Worm (Caenorhabditis elegans): ENCODE data around the gene fip-4.

fip-4 gene

ce11 chrV:8631277-8631765 lies 20.3 kb upstream of the fip-4 start, which contains the start of gene atg-18 (continued):
- no peak for TF ChIP-seq Y53G8AR.9 (GFP tag; conservative IDR thresholded peaks at IDR 0.05)
- peak; percentile 41; the same call in 1 of the 2 replicates for TF ChIP-seq Y56A3A.18 (GFP tag; IDR thresholded peaks at IDR 0.05)
- TF ChIP-seq nfya-1 (tag; optimal IDR thresholded peaks at IDR 0.05; ENCODE audit: borderline replicate concordance, insufficient read depth): no peak
- TF ChIP-seq nhr-179 (tag; optimal IDR thresholded peaks at IDR 0.05): no peak
- TF ChIP-seq ceh-79 (tag; optimal IDR thresholded peaks at IDR 0.05): no peak
- no peak for TF ChIP-seq zim-3 (tag; optimal IDR thresholded peaks at IDR 0.05)
- TF ChIP-seq attf-5 (GFP tag; optimal IDR thresholded peaks at IDR 0.05): peak; percentile 49
- TF ChIP-seq ekl-4 (GFP tag; IDR thresholded peaks at IDR 0.05): no peak
- no peak for TF ChIP-seq rec-8 (tag; optimal IDR thresholded peaks at IDR 0.05)
- no peak for TF ChIP-seq mxl-1 (tag; optimal IDR thresholded peaks at IDR 0.05)
- TF ChIP-seq rcor-1 (GFP tag; IDR thresholded peaks at IDR 0.05): no peak; the same call in 1 of the 2 replicates
- TF ChIP-seq C17E4.6 (GFP tag; IDR thresholded peaks at IDR 0.05): no peak
- TF ChIP-seq bed-2 (GFP tag; IDR thresholded peaks at IDR 0.05): no peak
- TF ChIP-seq hmg-1.2 (GFP tag; IDR thresholded peaks at IDR 0.05): peak; percentile 31; the same call in 1 of the 2 replicates
- no peak for TF ChIP-seq athp-1 (tag; optimal IDR thresholded peaks at IDR 0.05)
- TF ChIP-seq let-607 (tag; optimal IDR thresholded peaks at IDR 0.05): no peak
- 0 out of 2 replicates have a peak, but pooled peaks have one; percentile 15 for TF ChIP-seq cebp-1 (GFP tag; IDR thresholded peaks at IDR 0.05)
- TF ChIP-seq cebp-1 (tag; optimal IDR thresholded peaks at IDR 0.05): no peak
- TF ChIP-seq madf-10 (tag; optimal IDR thresholded peaks at IDR 0.05): peak; percentile 78
- no peak for TF ChIP-seq T26A5.8 (tag; optimal IDR thresholded peaks at IDR 0.05)
- no peak for TF ChIP-seq madf-8 (GFP tag; conservative IDR thresholded peaks at IDR 0.05)
- TF ChIP-seq K12H6.12 (tag; optimal IDR thresholded peaks at IDR 0.05): peak; percentile 56
- TF ChIP-seq nfya-2 (GFP tag; IDR thresholded peaks at IDR 0.05): no peak
- TF ChIP-seq B0261.1 (tag; optimal IDR thresholded peaks at IDR 0.05): no peak
- peak; percentile 11 for TF ChIP-seq ZK185.1 (tag; optimal IDR thresholded peaks at IDR 0.05; ENCODE audit: poor library complexity, severe bottlenecking)
- TF ChIP-seq F55B11.4 (tag; optimal IDR thresholded peaks at IDR 0.05; ENCODE audit: borderline replicate concordance, insufficient read depth): no peak

- peak; percentile 41; the same call in 1 of the 2 replicates for TF ChIP-seq Y53G8AR.9 (GFP tag; conservative IDR thresholded peaks at IDR 0.05)
- TF ChIP-seq F10E7.11 (tag; optimal IDR thresholded peaks at IDR 0.05): no peak
- TF ChIP-seq mel-28 (tag; optimal IDR thresholded peaks at IDR 0.05; ENCODE audit: borderline replicate concordance): no peak
- no peak for TF ChIP-seq madf-6 (GFP tag; IDR thresholded peaks at IDR 0.05)
- no peak for TF ChIP-seq lsl-1 (GFP tag; optimal IDR thresholded peaks at IDR 0.05)
- TF ChIP-seq sdz-38 (tag; optimal IDR thresholded peaks at IDR 0.05): no peak
- TF ChIP-seq B0035.1 (tag; optimal IDR thresholded peaks at IDR 0.05): no peak
- no peak for TF ChIP-seq egrh-3 (GFP tag; IDR thresholded peaks at IDR 0.05)
- no peak for TF ChIP-seq K11D2.4 (GFP tag; IDR thresholded peaks at IDR 0.05)
- TF ChIP-seq aptf-3 (GFP tag; IDR thresholded peaks at IDR 0.05): no peak
- no peak for TF ChIP-seq sptf-2 (GFP tag; optimal IDR thresholded peaks at IDR 0.05)
- no peak for TF ChIP-seq F23B12.7 (tag; optimal IDR thresholded peaks at IDR 0.05; ENCODE audit: insufficient read depth)
- 0 out of 2 replicates have a peak, but pooled peaks have one; percentile 3 for TF ChIP-seq F33H1.4 (GFP tag; IDR thresholded peaks at IDR 0.05)
- no peak for TF ChIP-seq pbrm-1 (GFP tag; IDR thresholded peaks at IDR 0.05)
- no peak for TF ChIP-seq zim-3 (tag; optimal IDR thresholded peaks at IDR 0.05)
- TF ChIP-seq Y95B8A.8 (GFP tag; IDR thresholded peaks at IDR 0.05): no peak
- no peak for TF ChIP-seq ztf-28 (GFP tag; IDR thresholded peaks at IDR 0.05)
- no peak for TF ChIP-seq gei-17 (GFP tag; optimal IDR thresholded peaks at IDR 0.05)
- TF ChIP-seq egl-18 (GFP tag; IDR thresholded peaks at IDR 0.05): no peak
- no peak for TF ChIP-seq ztf-6 (GFP tag; IDR thresholded peaks at IDR 0.05)
- no peak for TF ChIP-seq cebp-1 (GFP tag; IDR thresholded peaks at IDR 0.05)
- TF ChIP-seq cebp-1 (tag; optimal IDR thresholded peaks at IDR 0.05): no peak
- no peak for TF ChIP-seq ztf-18 (tag; optimal IDR thresholded peaks at IDR 0.05)
- no peak for TF ChIP-seq akir-1 (GFP tag; optimal IDR thresholded peaks at IDR 0.05)
- TF ChIP-seq ztf-22 (GFP tag; optimal IDR thresholded peaks at IDR 0.05): no peak
- no peak for TF ChIP-seq mxl-1 (tag; optimal IDR thresholded peaks at IDR 0.05)
Observed at ce11 chrV:8629029-8629428, 18.0 kb upstream of the fip-4 start, which contains the start of gene F41E6.12. Gene F41E6.12, minus strand, starts transcription at chrV:8629129.
